Fruit fly (Drosophila melanogaster) whole organism, pupa: ENCODE data around the gene CG12106.

Experiments used
- CG10348 ChIP-seq: fragments of 200-800 bp; sonication (Bioruptor generic); IDR thresholded peaks from 2 replicates; pipeline ENCODE4 v1.3.6; 2022; ENCODE audit warnings: missing biosample characterization, missing genetic modification characterization
- CG12605 ChIP-seq: fragments of 200-800 bp; sonication (Bioruptor generic); IDR thresholded peaks from 2 replicates; pipeline ENCODE4 v1.3.6; 2022; ENCODE audit warnings: missing biosample characterization, missing genetic modification characterization
- CG13204 ChIP-seq: fragments of 200-800 bp; sonication (Bioruptor generic); optimal IDR thresholded peaks from 2 replicates; lab custom pipeline; 2018; ENCODE audit warnings: missing biosample characterization, mild to moderate bottlenecking, missing genetic modification characterization, moderate library complexity
- CG15710 ChIP-seq: fragments of 200-800 bp; sonication (Bioruptor generic); optimal IDR thresholded peaks from 2 replicates; lab custom pipeline; 2018; ENCODE audit warnings: missing biosample characterization, mild to moderate bottlenecking, missing genetic modification characterization, moderate library complexity
- CG17806 ChIP-seq: fragments of 200-800 bp; sonication (Bioruptor generic); optimal IDR thresholded peaks from 2 replicates; lab custom pipeline; 2018; ENCODE audit warnings: missing biosample characterization, mild to moderate bottlenecking, missing genetic modification characterization, moderate library complexity
- CG32121 ChIP-seq: fragments of 200-800 bp; sonication (Bioruptor generic); IDR thresholded peaks from 2 replicates; pipeline ENCODE4 v1.3.6; 2022; ENCODE audit warnings: missing biosample characterization, missing genetic modification characterization
- CG8159 ChIP-seq: fragments of 200-800 bp; sonication (Bioruptor generic); optimal IDR thresholded peaks from 3 replicates; lab custom pipeline; 2018; ENCODE audit warnings: missing biosample characterization, mild to moderate bottlenecking, missing genetic modification characterization, moderate library complexity
- CG8301 ChIP-seq: fragments of 200-800 bp; sonication (Bioruptor generic); optimal IDR thresholded peaks from 2 replicates; lab custom pipeline; 2018; ENCODE audit warnings: missing biosample characterization, mild to moderate bottlenecking, missing genetic modification characterization
- CG9948 ChIP-seq: fragments of 200-800 bp; sonication (Bioruptor generic); optimal IDR thresholded peaks from 2 replicates; lab custom pipeline; 2018; ENCODE audit warnings: missing biosample characterization, mild to moderate bottlenecking, missing genetic modification characterization, moderate library complexity
- EcR ChIP-seq: fragments of 200-800 bp; sonication (Bioruptor generic); optimal IDR thresholded peaks from 3 replicates; lab custom pipeline; 2019; ENCODE audit warnings: missing biosample characterization, missing genetic modification characterization, mild to moderate bottlenecking, moderate library complexity, missing genetic modification reagents

- TF ChIP-seq CG8301 (tag; lab: Kevin White, UChicago), result peak; percentile 12
- peak; percentile 9 for TF ChIP-seq CG9948
- TF ChIP-seq CG13204, result peak; percentile 41
- TF ChIP-seq EcR (GFP tag; lab: Kevin White, UChicago), result no peak
- TF ChIP-seq CG17806 (tag; lab: Kevin White, UChicago), result no peak
- TF ChIP-seq CG8159 (tag; lab: Kevin White, UChicago), result peak; percentile 25
- peak; percentile 23 for TF ChIP-seq CG32121 (GFP tag; lab: Robert Waterston, UW)
- no peak for TF ChIP-seq CG10348 (GFP tag; lab: Robert Waterston, UW)
- TF ChIP-seq CG12605, result peak; percentile 29
- TF ChIP-seq CG15710 (tag; lab: Kevin White, UChicago), result peak; percentile 31
Observed at dm6 chrX:9155715-9156387, 37.8 kb upstream of the CG12106 start.
